Worm (Caenorhabditis elegans): ENCODE data around the gene nex-1.
A peak's percentile ranks its signal among the peaks of the same experiment; 100 is the strongest.

nex-1 gene

DNA sequence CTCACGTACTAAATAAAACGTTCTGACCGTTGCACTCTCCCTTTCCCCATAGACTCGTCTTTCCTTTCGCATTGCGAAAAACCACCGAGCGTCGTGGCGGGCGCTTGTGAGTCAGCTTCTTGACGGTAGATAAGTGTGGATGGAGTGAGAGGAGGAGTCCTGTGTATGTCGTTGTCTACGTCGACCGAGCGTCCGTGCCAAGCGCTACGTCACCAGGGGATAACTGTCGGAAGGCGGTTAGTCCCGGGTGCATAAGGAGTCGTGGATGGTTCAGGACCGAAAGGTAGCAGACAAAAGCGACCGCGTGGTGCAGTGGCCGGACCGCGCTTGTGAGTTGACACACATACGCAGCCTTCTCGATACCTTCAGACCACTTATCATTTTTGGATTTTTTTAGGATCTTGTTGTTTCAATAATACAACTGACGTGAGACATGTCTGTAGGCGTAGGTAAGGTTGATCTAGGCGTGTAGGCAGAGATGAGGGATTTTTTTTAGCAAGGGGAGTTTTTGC lies 14.2 kb upstream of the nex-1 start (continued):
- TF ChIP-seq zfp-2 (tag; optimal IDR thresholded peaks at IDR 0.05) (peak; percentile 11), D1046.2 (GFP tag; IDR thresholded peaks at IDR 0.05) (0 out of 2 replicates have a peak, but pooled peaks have one; percentile 49), php-3 (GFP tag; IDR thresholded peaks at IDR 0.05) (peak; percentile 76), tra-1 (GFP tag; IDR thresholded peaks at IDR 0.05) (peak; percentile 73; the same call in 1 of the 2 replicates), jun-1 (tag; optimal IDR thresholded peaks at IDR 0.05) (peak; percentile 45), F37D6.2 (tag; optimal IDR thresholded peaks at IDR 0.05) (peak; percentile 57), aha-1 (tag) (peak; percentile 14), hif-1 (tag; optimal IDR thresholded peaks at IDR 0.05) (peak; percentile 41 to 62), dmd-6 (GFP tag; IDR thresholded peaks at IDR 0.05) (peak; percentile 74), lin-38 (GFP tag; IDR thresholded peaks at IDR 0.05) (peak; percentile 80), nhr-6 (tag; optimal IDR thresholded peaks at IDR 0.05) (peak; percentile 29), zip-2 (tag; optimal IDR thresholded peaks at IDR 0.05) (peak; percentile 52), lin-13 (GFP tag; optimal IDR thresholded peaks at IDR 0.05) (peak; percentile 70), nhr-48 (tag; optimal IDR thresholded peaks at IDR 0.05) (peak; percentile 77), dmd-8 (GFP tag; IDR thresholded peaks at IDR 0.05) (peak; percentile 68), T20F7.1 (GFP tag; optimal IDR thresholded peaks at IDR 0.05) (peak; percentile 52), mes-2 (tag; optimal IDR thresholded peaks at IDR 0.05; ENCODE audit: poor library complexity, severe bottlenecking) (peak; percentile 23), hlh-30 (tag; optimal IDR thresholded peaks at IDR 0.05; ENCODE audit: insufficient read depth) (peak; percentile 56)

DNA sequence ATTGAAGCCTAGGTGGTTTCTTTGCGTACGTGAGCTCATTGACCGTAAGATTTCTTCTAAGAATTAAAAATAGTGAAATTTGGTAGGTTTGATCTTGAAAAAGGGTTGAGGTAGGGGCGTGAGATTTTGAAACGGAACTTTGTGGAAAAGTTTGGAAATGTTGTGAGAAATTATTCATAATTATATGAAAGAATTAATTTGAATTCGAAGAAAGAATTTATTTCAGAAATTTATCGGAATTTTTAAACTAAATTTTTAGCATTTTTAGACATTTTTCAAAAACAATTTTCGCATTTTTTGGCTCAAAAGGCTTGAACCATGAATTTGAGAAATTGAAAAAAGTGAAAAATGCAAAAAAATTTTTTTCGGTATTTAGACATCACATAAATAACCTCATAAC lies 11.3 kb upstream of the nex-1 start:
- peak in 1 of 2 experiments; percentile 90 for TF ChIP-seq unc-62 (GFP tag; optimal IDR thresholded peaks at IDR 0.05 in 1 of 2)
- no peak for TF ChIP-seq unc-62 (tag; optimal IDR thresholded peaks at IDR 0.05)
- no peak for TF ChIP-seq vab-7 (GFP tag; IDR thresholded peaks at IDR 0.05)

DNA sequence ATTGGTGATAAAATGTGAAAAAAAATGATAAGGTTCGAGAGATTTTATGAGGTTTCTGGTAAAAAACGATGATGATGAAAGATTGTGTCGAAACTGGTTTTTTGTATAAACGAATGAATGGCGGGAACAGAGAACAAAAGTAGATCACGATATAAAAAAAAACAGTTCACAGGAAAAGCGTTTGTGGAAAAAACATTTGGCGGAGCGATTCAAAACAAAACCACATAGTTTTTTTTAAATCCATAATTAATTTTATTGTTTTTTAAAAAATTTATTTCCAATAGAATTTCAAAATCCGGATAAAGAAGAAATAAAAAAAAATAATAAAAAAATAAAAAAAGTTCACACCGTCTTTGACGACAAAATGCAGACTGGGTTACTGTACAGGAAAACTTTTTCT lies 10.0 kb upstream of the nex-1 start, which contains the start of gene ZC155.4:
Gene ZC155.4, minus strand, starts transcription at position 101 of the 400 bp plus-strand sequence.
- no peak for TF ChIP-seq unc-39 (tag; optimal IDR thresholded peaks at IDR 0.05)
- no peak for TF ChIP-seq fkh-10 (GFP tag; optimal IDR thresholded peaks at IDR 0.05)
- no peak for TF ChIP-seq snpc-4 (tag; optimal IDR thresholded peaks at IDR 0.05)
- no peak for TF ChIP-seq saeg-2 (GFP tag; IDR thresholded peaks at IDR 0.05)
- no peak for TF ChIP-seq nhr-77 (tag; optimal IDR thresholded peaks at IDR 0.05)
- TF ChIP-seq unc-62 (GFP tag; optimal IDR thresholded peaks at IDR 0.05 in 1 of 2), result no peak
- no peak for TF ChIP-seq unc-62 (tag; optimal IDR thresholded peaks at IDR 0.05)
- TF ChIP-seq arid-1 (GFP tag; conservative IDR thresholded peaks at IDR 0.05), result no peak
- TF ChIP-seq nhr-41 (GFP tag; IDR thresholded peaks at IDR 0.05), result no peak
- no peak for TF ChIP-seq egl-43 (GFP tag; IDR thresholded peaks at IDR 0.05)
- TF ChIP-seq cey-2 (tag; optimal IDR thresholded peaks at IDR 0.05; ENCODE audit: borderline replicate concordance, insufficient read depth), result no peak
- TF ChIP-seq ceh-20 (GFP tag; IDR thresholded peaks at IDR 0.05), result no peak

DNA sequence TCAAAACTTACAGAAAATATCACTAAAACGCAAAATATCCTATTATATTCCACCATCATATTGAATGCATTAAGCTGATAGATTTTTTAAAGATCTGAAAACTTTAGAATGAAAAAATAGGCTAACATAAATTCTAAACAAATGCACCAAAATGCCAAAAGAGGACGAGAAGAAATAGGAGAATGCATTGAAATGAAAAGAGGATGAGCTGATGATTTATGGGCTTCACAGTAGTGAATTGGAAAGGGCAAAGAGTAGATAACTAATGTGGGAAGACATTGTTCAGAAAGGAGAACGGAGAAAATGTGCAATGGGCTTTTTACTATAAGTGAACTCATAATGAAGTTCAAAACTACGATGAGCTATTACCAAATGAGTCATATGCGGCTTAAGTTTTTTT lies 7.9 kb upstream of the nex-1 start, which contains the start of gene cutl-19:
Gene cutl-19, minus strand, starts transcription at position 101 of the 400 bp plus-strand sequence.
- TF ChIP-seq madf-9 (GFP tag; conservative IDR thresholded peaks at IDR 0.05) (no peak), lin-1 (GFP tag; IDR thresholded peaks at IDR 0.05) (no peak), Y48G9A.11 (GFP tag; IDR thresholded peaks at IDR 0.05) (no peak), spr-3 (GFP tag; optimal IDR thresholded peaks at IDR 0.05) (no peak), daf-19 (GFP tag; conservative IDR thresholded peaks at IDR 0.05) (no peak), nhr-102 (tag; optimal IDR thresholded peaks at IDR 0.05) (no peak), fos-1 (tag; optimal IDR thresholded peaks at IDR 0.05) (no peak)

All from whole organism, L4 larva.